Worm (Caenorhabditis elegans): ENCODE measurements around the gene mff-1.

- TF ChIP-seq nhr-11 (tag; optimal IDR thresholded peaks at IDR 0.05) (no peak), pqm-1 (tag; optimal IDR thresholded peaks at IDR 0.05) (no peak), ceh-28 (tag; optimal IDR thresholded peaks at IDR 0.05) (no peak)
Measured at ce11 chrX:12951175-12951574, 35.8 kb downstream of the mff-1 start.

Measured in whole organism, L3 larva.